Worm (Caenorhabditis elegans) whole organism, L3 larva: ENCODE data around the gene pms-2.

Source experiments
- R02D3.7 ChIP-seq: fragments of 150-350 bp; optimal IDR thresholded peaks from 2 replicates; lab custom pipeline; 2014; ENCODE audit warnings: missing biosample characterization, missing genetic modification characterization
- aly-2 ChIP-seq: fragments of 150-350 bp; optimal IDR thresholded peaks from 2 replicates; lab custom pipeline; 2014; ENCODE audit warnings: missing biosample characterization, missing genetic modification characterization
- ceh-16 ChIP-seq: sonication (generic microtip); optimal IDR thresholded peaks from 2 replicates; lab custom pipeline; 2017; ENCODE audit warnings: missing biosample characterization, missing genetic modification characterization
- ceh-28 ChIP-seq: fragments of 150-350 bp; optimal IDR thresholded peaks from 2 replicates; lab custom pipeline; 2014; ENCODE audit warnings: missing biosample characterization, missing genetic modification reagents, missing genetic modification characterization
- ceh-82 ChIP-seq: fragments of 150-350 bp; optimal IDR thresholded peaks from 2 replicates; lab custom pipeline; 2014; ENCODE audit warnings: missing biosample characterization, missing genetic modification characterization
- nhr-76 ChIP-seq: fragments of 150-350 bp; sonication (generic microtip); optimal IDR thresholded peaks from 5 replicates; lab custom pipeline; 2014; ENCODE audit warnings: missing biosample characterization, missing genetic modification characterization
- nhr-77 ChIP-seq: fragments of 150-350 bp; optimal IDR thresholded peaks from 2 replicates; lab custom pipeline; 2014; ENCODE audit warnings: missing biosample characterization, missing genetic modification characterization
- skn-1 ChIP-seq: fragments of 150-350 bp; optimal IDR thresholded peaks from 2 replicates; lab custom pipeline; 2014; ENCODE audit warnings: missing biosample characterization, missing genetic modification characterization
- snpc-4 ChIP-seq: fragments of 150-350 bp; optimal IDR thresholded peaks from 2 replicates; lab custom pipeline; 2014; ENCODE audit warnings: missing biosample characterization, missing genetic modification characterization
- ztf-11 ChIP-seq: fragments of 150-350 bp; optimal IDR thresholded peaks from 2 replicates; lab custom pipeline; 2014; ENCODE audit warnings: missing biosample characterization, missing genetic modification characterization
- ztf-4 ChIP-seq: fragments of 150-350 bp; optimal IDR thresholded peaks from 2 replicates; lab custom pipeline; 2014; ENCODE audit warnings: missing biosample characterization, missing genetic modification characterization

- TF ChIP-seq ceh-82 (tag; lab: Kevin White, UChicago) (no peak), aly-2 (tag; lab: Kevin White, UChicago) (no peak), ceh-28 (no peak), ztf-11 (tag; lab: Kevin White, UChicago) (no peak), ztf-4 (tag; lab: Kevin White, UChicago) (no peak), skn-1 (tag; lab: Kevin White, UChicago) (no peak), ceh-16 (no peak), R02D3.7 (no peak), nhr-76 (tag; lab: Kevin White, UChicago) (no peak), snpc-4 (no peak), nhr-77 (tag; lab: Kevin White, UChicago) (no peak)
These were observed 34.8 kb upstream of the pms-2 start for ce11 chrV:11605227-11605626.
